Fruit fly (Drosophila melanogaster) S2 (cell line): Measurements from ENCODE around the gene CG33490.

Source experiments
- CG8478 ChIP-seq: fragments of >200 bp; optimal IDR thresholded peaks from 2 replicates; lab custom pipeline; 2018
- CTCF ChIP-seq, 2 experiments: fragments of >200 bp; optimal IDR thresholded peaks; 2 replicates each; lab custom pipeline; 2018

dm6 chr3L:11602040-11602439, 27.6 kb upstream of the CG33490 start:
- no peak for TF ChIP-seq CG8478
- no peak for TF ChIP-seq CTCF (optimal IDR thresholded peaks at IDR 0.05; lab: Kevin White, UChicago)
